Fruit fly (Drosophila melanogaster) whole organism, wandering third instar larva: ENCODE data around the gene CG3744.
A peak's percentile ranks its signal among the peaks of the same experiment; 100 is the strongest.

Experiments
- Abd-B ChIP-seq: fragments of >200 bp; optimal IDR thresholded peaks from 2 replicates; lab custom pipeline; 2017; ENCODE audit warnings: missing biosample characterization, missing genetic modification characterization
- CG32264 ChIP-seq: fragments of 200-800 bp; sonication (Bioruptor generic); optimal IDR thresholded peaks from 2 replicates; lab custom pipeline; 2016; ENCODE audit warnings: missing biosample characterization, missing genetic modification characterization
- CG9705 ChIP-seq: fragments of 200-800 bp; sonication (Bioruptor generic); optimal IDR thresholded peaks from 2 replicates; lab custom pipeline; 2018; ENCODE audit warnings: missing biosample characterization, mild to moderate bottlenecking, missing genetic modification characterization
- CrebA ChIP-seq: fragments of 200-800 bp; sonication (Bioruptor generic); optimal IDR thresholded peaks from 2 replicates; lab custom pipeline; 2016; ENCODE audit warnings: missing biosample characterization, mild to moderate bottlenecking, missing genetic modification characterization, borderline replicate concordance
- Dfd ChIP-seq: fragments of >200 bp; optimal IDR thresholded peaks from 2 replicates; lab custom pipeline; 2017; ENCODE audit warnings: missing biosample characterization, missing genetic modification characterization
- Dif ChIP-seq: fragments of 200-275, 200-300 bp; sonication (Bioruptor generic); optimal IDR thresholded peaks from 2 replicates; lab custom pipeline; 2018; ENCODE audit warnings: missing biosample characterization, missing genetic modification characterization; ENCODE audit not compliant: partially characterized antibody
- HLH106 ChIP-seq: fragments of 200-800 bp; optimal IDR thresholded peaks from 3 replicates; lab custom pipeline; 2019; ENCODE audit warnings: missing biosample characterization, mild to moderate bottlenecking, missing genetic modification characterization, moderate library complexity
- Hr78 ChIP-seq: fragments of >200 bp; optimal IDR thresholded peaks from 2 replicates; lab custom pipeline; 2017; ENCODE audit warnings: missing biosample characterization, missing genetic modification characterization
- Hr83 ChIP-seq: fragments of 200-300 bp; sonication (Bioruptor generic); optimal IDR thresholded peaks from 2 replicates; lab custom pipeline; 2016; ENCODE audit warnings: missing biosample characterization, mild to moderate bottlenecking, missing genetic modification characterization, moderate library complexity; ENCODE audit not compliant: poor library complexity, severe bottlenecking
- Mio ChIP-seq: sonication (Bioruptor generic); optimal IDR thresholded peaks from 2 replicates; lab custom pipeline; 2016; ENCODE audit warnings: missing biosample characterization, missing genetic modification characterization
- Myc ChIP-seq: fragments of >200 bp; optimal IDR thresholded peaks from 2 replicates; lab custom pipeline; 2017
- N ChIP-seq: fragments of >200 bp; optimal IDR thresholded peaks from 2 replicates; lab custom pipeline; 2018; ENCODE audit warnings: missing biosample characterization, missing external identifiers, missing genetic modification characterization
- OdsH ChIP-seq: fragments of 200-800 bp; sonication (Bioruptor generic); optimal IDR thresholded peaks from 2 replicates; lab custom pipeline; 2016; ENCODE audit warnings: missing biosample characterization, mild to moderate bottlenecking, missing genetic modification characterization
- Rel ChIP-seq, 2 experiments: fragments of 200-800 bp; sonication (Bioruptor generic) in 1 of 2; optimal IDR thresholded peaks; 2 replicates in 1 of 2; 3 replicates in 1 of 2; lab custom pipeline; 2016 to 2019; ENCODE audit warnings: mild to moderate bottlenecking in 2 of 2, missing biosample characterization in 2 of 2, missing genetic modification characterization in 2 of 2, moderate library complexity in 1 of 2
- Sp1 ChIP-seq: fragments of 200-800 bp; sonication (Bioruptor generic); optimal IDR thresholded peaks from 3 replicates; lab custom pipeline; 2019; ENCODE audit warnings: missing biosample characterization, mild to moderate bottlenecking, missing genetic modification characterization, moderate library complexity
- Vsx2 ChIP-seq: fragments of 200-300, 225-300 bp; sonication (Bioruptor generic); optimal IDR thresholded peaks from 2 replicates; lab custom pipeline; 2018; ENCODE audit warnings: missing biosample characterization, missing genetic modification characterization; ENCODE audit not compliant: partially characterized antibody
- br ChIP-seq: fragments of 200-800 bp; sonication (Bioruptor generic); optimal IDR thresholded peaks from 2 replicates; lab custom pipeline; 2016; ENCODE audit warnings: missing biosample characterization, missing genetic modification characterization
- brk ChIP-seq: fragments of 200-800 bp; sonication (Bioruptor generic); optimal IDR thresholded peaks from 2 replicates; lab custom pipeline; 2016; ENCODE audit warnings: missing biosample characterization, mild to moderate bottlenecking, missing genetic modification characterization
- dmrt93B ChIP-seq: fragments of 200-800 bp; sonication (Bioruptor generic); optimal IDR thresholded peaks from 2 replicates; lab custom pipeline; 2018; ENCODE audit warnings: missing biosample characterization, mild to moderate bottlenecking, missing genetic modification characterization
- dsf ChIP-seq: sonication (Bioruptor generic); optimal IDR thresholded peaks from 2 replicates; lab custom pipeline; 2016; ENCODE audit warnings: missing biosample characterization, missing genetic modification characterization, borderline replicate concordance
- ey ChIP-seq: fragments of 200-800 bp; sonication (Bioruptor generic); optimal IDR thresholded peaks from 2 replicates; lab custom pipeline; 2016; ENCODE audit warnings: missing biosample characterization, missing genetic modification characterization
- foxo ChIP-seq, 2 experiments: fragments of 200-800 bp; sonication (Bioruptor generic); optimal IDR thresholded peaks; 2 replicates in 1 of 2; 3 replicates in 1 of 2; lab custom pipeline; 2016 to 2017; ENCODE audit warnings: missing biosample characterization in 2 of 2, missing genetic modification characterization in 2 of 2
- fru ChIP-seq: fragments of 200-800 bp; sonication (Bioruptor generic); optimal IDR thresholded peaks from 3 replicates; lab custom pipeline; 2016; ENCODE audit warnings: missing biosample characterization, mild to moderate bottlenecking, missing genetic modification characterization
- h ChIP-seq: fragments of 200-800 bp; sonication (Bioruptor generic); optimal IDR thresholded peaks from 3 replicates; lab custom pipeline; 2016; ENCODE audit warnings: missing biosample characterization, mild to moderate bottlenecking, missing genetic modification characterization
- jim ChIP-seq: fragments of 175-275, 200-325 bp; sonication (Bioruptor generic); optimal IDR thresholded peaks from 2 replicates; lab custom pipeline; 2016; ENCODE audit warnings: missing biosample characterization, mild to moderate bottlenecking, missing genetic modification characterization
- lola ChIP-seq: fragments of >200 bp; optimal IDR thresholded peaks from 2 replicates; lab custom pipeline; 2017; ENCODE audit warnings: missing biosample characterization, missing genetic modification characterization
- pan ChIP-seq: fragments of >200 bp; optimal IDR thresholded peaks from 2 replicates; lab custom pipeline; 2017
- psq ChIP-seq: fragments of 200-800 bp; sonication (Bioruptor generic); optimal IDR thresholded peaks from 3 replicates; lab custom pipeline; 2017; ENCODE audit warnings: missing biosample characterization, mild to moderate bottlenecking, missing genetic modification characterization, moderate library complexity
- rgr ChIP-seq: fragments of 200-800 bp; sonication (Bioruptor generic); optimal IDR thresholded peaks from 3 replicates; lab custom pipeline; 2016; ENCODE audit warnings: missing biosample characterization, mild to moderate bottlenecking, missing genetic modification characterization
- sage ChIP-seq: fragments of 200-800 bp; sonication (Bioruptor generic); optimal IDR thresholded peaks from 2 replicates; lab custom pipeline; 2016; ENCODE audit warnings: missing biosample characterization, mild to moderate bottlenecking, missing genetic modification characterization
- sv ChIP-seq: fragments of 200-800 bp; sonication (Bioruptor generic); optimal IDR thresholded peaks from 3 replicates; lab custom pipeline; 2016; ENCODE audit warnings: missing biosample characterization, missing genetic modification characterization
- tai ChIP-seq: sonication (Bioruptor generic); optimal IDR thresholded peaks from 2 replicates; lab custom pipeline; 2016; ENCODE audit warnings: missing biosample characterization, missing genetic modification characterization
- usp ChIP-seq: fragments of >200 bp; optimal IDR thresholded peaks from 2 replicates; lab custom pipeline; 2017; ENCODE audit warnings: missing biosample characterization, missing genetic modification characterization
- woc ChIP-seq: sonication (Bioruptor generic); optimal IDR thresholded peaks from 2 replicates; lab custom pipeline; 2016; ENCODE audit warnings: missing biosample characterization, mild to moderate bottlenecking, missing genetic modification characterization

The CG3744 gene

DNA sequence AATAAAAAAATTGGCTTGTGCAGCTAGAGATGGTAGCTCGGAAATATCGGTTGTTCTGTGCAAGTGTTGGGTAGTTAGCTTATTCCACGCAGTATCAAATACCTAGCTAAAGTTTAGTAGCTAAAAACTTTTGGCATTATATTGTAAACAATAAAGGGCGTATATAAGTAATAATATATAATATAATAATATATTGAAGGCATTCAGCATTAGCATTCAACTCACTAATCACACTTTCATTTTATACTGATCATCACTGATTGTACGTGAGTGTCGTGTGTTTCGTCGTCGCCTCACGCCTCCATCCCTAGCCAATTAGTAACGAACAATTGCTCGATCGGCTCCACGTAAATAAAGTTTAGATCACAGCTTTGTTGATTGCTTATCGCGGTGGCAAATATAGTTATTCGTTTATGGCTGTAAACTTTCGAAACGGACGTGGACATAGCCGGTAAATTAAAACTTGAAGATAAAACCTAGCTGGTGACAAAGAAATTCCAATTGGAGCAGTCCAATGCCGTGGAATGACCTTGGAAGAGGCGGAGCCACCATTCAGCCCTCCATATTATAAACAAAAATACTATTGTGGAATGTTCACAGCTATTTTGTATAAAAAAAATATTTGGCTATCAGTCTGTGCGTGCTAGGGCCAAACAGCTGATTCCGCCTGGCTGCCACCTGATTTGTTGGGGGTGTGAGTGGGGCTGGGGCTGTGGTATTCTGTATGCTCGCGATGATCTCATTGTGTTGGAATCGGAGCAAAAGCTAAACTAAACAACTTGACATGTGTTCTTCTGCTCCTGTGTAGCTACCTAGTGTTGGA, 41.6 kb upstream of the CG3744 start, which contains the start of the genes PIG-S, sud1 and CG11168:
Gene PIG-S (minus strand): TSS at position 51 of the 823 bp plus-strand sequence.
Gene sud1 (minus strand): TSS at position 51 of the 823 bp plus-strand sequence.
Gene CG11168 (plus strand): TSS at position 293 of the 823 bp plus-strand sequence.
- peak; percentile 47 for TF ChIP-seq CG9705 (GFP tag; lab: Kevin White, UChicago)
- TF ChIP-seq N, result no peak
- peak; percentile 64 for TF ChIP-seq rgr (GFP tag; lab: Kevin White, UChicago)
- TF ChIP-seq h, result no peak
- no peak for TF ChIP-seq sage (GFP tag; lab: Kevin White, UChicago)
- no peak for TF ChIP-seq Hr83
- no peak for TF ChIP-seq pan
- no peak for TF ChIP-seq tai (GFP tag; lab: Kevin White, UChicago)
- TF ChIP-seq Dif (GFP tag; lab: Kevin White, UChicago), result no peak
- TF ChIP-seq dsf (GFP tag; lab: Kevin White, UChicago), result no peak
- peak; percentile 59 for TF ChIP-seq psq (GFP tag; lab: Kevin White, UChicago)
- no peak for TF ChIP-seq usp (GFP tag; lab: Kevin White, UChicago)
- no peak for TF ChIP-seq jim (GFP tag; lab: Kevin White, UChicago)
- TF ChIP-seq ey (GFP tag; lab: Kevin White, UChicago), result peak; percentile 8
- TF ChIP-seq OdsH (GFP tag; lab: Kevin White, UChicago), result peak; percentile 30
- TF ChIP-seq fru (GFP tag; lab: Kevin White, UChicago), result no peak
- TF ChIP-seq foxo (GFP tag; optimal IDR thresholded peaks at IDR 0.05; lab: Kevin White, UChicago), result peak in 1 of 2 experiments; percentile 60
- TF ChIP-seq Myc, result peak; percentile 97
- TF ChIP-seq brk (GFP tag; lab: Kevin White, UChicago), result no peak
- TF ChIP-seq Abd-B (GFP tag; lab: Kevin White, UChicago), result no peak
- TF ChIP-seq woc (GFP tag; lab: Kevin White, UChicago), result peak; percentile 66
- TF ChIP-seq lola (GFP tag; lab: Kevin White, UChicago), result no peak
- TF ChIP-seq CG32264, result no peak
- TF ChIP-seq dmrt93B, result no peak
- TF ChIP-seq sv (GFP tag; lab: Kevin White, UChicago), result peak; percentile 30
- TF ChIP-seq CrebA (GFP tag; lab: Kevin White, UChicago), result no peak
- TF ChIP-seq br (GFP tag; lab: Kevin White, UChicago), result no peak
- TF ChIP-seq HLH106 (tag; lab: Kevin White, UChicago), result peak; percentile 71
- TF ChIP-seq Dfd (GFP tag; lab: Kevin White, UChicago), result no peak
- TF ChIP-seq Hr78, result no peak
- no peak for TF ChIP-seq Rel (GFP tag; optimal IDR thresholded peaks at IDR 0.05; lab: Kevin White, UChicago)
- TF ChIP-seq Rel (tag; optimal IDR thresholded peaks at IDR 0.05; lab: Kevin White, UChicago), result no peak
- TF ChIP-seq Mio (GFP tag; lab: Kevin White, UChicago), result no peak

DNA sequence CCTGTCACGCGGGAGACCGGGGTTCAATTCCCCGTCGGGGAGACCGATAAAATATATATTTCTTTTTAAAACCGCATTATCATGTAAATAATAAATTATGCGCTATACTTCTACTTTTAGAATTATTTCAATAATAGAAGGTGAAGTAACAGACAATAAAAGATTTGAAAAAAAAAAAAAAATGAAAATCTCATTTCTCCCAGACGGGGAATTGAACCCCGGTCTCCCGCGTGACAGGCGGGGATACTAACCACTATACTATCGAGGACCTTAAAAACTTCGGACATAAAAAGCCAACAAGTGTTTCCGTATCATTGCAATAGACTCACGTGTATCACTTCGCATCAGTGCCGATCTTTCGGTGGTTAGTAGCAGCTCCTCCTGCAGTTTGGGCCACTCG, 38.4 kb upstream of the CG3744 start:
- TF ChIP-seq dsf (GFP tag; lab: Kevin White, UChicago) (no peak), Hr83 (no peak), br (GFP tag; lab: Kevin White, UChicago) (no peak), OdsH (GFP tag; lab: Kevin White, UChicago) (no peak), CG32264 (no peak), woc (GFP tag; lab: Kevin White, UChicago) (no peak)

DNA sequence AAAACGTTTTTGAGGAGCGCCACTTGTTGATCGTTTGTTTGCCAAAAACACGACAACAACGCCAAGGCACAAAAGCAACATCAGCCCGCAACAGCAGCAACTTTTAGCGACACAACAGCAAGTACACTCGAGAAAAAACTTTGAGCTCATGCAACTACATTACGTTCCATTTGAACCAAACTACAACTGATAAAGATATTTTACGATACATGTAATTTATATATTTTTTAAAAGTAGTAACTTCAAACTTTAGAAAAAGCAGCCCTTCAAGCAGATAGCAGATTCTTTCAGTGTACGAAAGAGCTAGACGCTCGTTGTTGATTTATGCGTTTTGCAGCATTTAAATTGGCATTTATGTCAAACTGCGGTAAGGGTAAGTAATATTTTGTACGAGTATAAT, 33.6 kb upstream of the CG3744 start:
- TF ChIP-seq N, result no peak
- no peak for TF ChIP-seq dsf (GFP tag; lab: Kevin White, UChicago)
- TF ChIP-seq h, result no peak
- TF ChIP-seq Rel (GFP tag; optimal IDR thresholded peaks at IDR 0.05; lab: Kevin White, UChicago), result no peak
- TF ChIP-seq Rel (tag; optimal IDR thresholded peaks at IDR 0.05; lab: Kevin White, UChicago), result no peak
- no peak for TF ChIP-seq OdsH (GFP tag; lab: Kevin White, UChicago)

DNA sequence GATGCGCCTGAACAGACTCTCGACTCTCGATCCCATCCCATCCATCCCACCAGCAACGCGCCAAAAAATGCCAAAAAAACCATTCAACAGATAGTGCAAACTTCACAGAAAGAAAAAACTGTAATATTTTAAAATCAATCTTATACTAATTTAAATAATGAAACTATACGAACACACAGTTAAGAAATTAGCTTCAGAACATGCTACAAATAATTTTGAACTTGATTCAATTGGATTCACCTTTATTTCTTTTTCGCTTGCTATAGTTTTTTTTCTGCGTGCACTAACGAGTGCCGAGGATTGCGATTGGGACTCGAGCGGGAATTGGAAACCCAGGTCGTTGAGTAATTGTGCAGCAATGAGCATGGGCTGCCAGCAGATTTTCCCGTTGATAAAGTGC, 31.6 kb upstream of the CG3744 start:
- TF ChIP-seq jim (GFP tag; lab: Kevin White, UChicago) (no peak), foxo (GFP tag; optimal IDR thresholded peaks at IDR 0.05; lab: Kevin White, UChicago) (no peak), N (no peak), sv (GFP tag; lab: Kevin White, UChicago) (no peak), Dif (GFP tag; lab: Kevin White, UChicago) (no peak), Sp1 (GFP tag; lab: Kevin White, UChicago) (no peak), rgr (GFP tag; lab: Kevin White, UChicago) (no peak), usp (GFP tag; lab: Kevin White, UChicago) (no peak), Vsx2 (GFP tag; lab: Kevin White, UChicago) (no peak), tai (GFP tag; lab: Kevin White, UChicago) (no peak), Abd-B (GFP tag; lab: Kevin White, UChicago) (no peak), br (GFP tag; lab: Kevin White, UChicago) (no peak), ey (GFP tag; lab: Kevin White, UChicago) (no peak), Myc (no peak), fru (GFP tag; lab: Kevin White, UChicago) (no peak), pan (no peak), brk (GFP tag; lab: Kevin White, UChicago) (no peak), h (no peak)
